Fruit fly (Drosophila melanogaster): ENCODE results near the gene CG42296.
A peak's percentile ranks its signal among the peaks of the same experiment; 100 is the strongest.

dm6 chr2L:2013836-2014434, 21.9 kb downstream of the CG42296 start:
- TF ChIP-seq dsx (GFP tag; optimal IDR thresholded peaks at IDR 0.05; ENCODE audit: poor library complexity, severe bottlenecking) = no peak
- no peak for TF ChIP-seq svp (GFP tag)
- no peak for TF ChIP-seq pdm3 (GFP tag; optimal IDR thresholded peaks at IDR 0.05)
- TF ChIP-seq Sox14 (GFP tag; optimal IDR thresholded peaks at IDR 0.05) = no peak
- no peak for TF ChIP-seq CG31627 (GFP tag; optimal IDR thresholded peaks at IDR 0.05)
- no peak for TF ChIP-seq CG16779 (tag; optimal IDR thresholded peaks at IDR 0.05)
- peak; percentile 23 for TF ChIP-seq fkh (GFP tag; optimal IDR thresholded peaks at IDR 0.05)
- TF ChIP-seq Hr39 (GFP tag; optimal IDR thresholded peaks at IDR 0.05) = no peak

Data from whole organism, prepupa.